Worm (Caenorhabditis elegans) whole organism, early embryonic: Measurements from ENCODE around the gene pxmp-4.

Source experiments
- B0310.2 ChIP-seq: sonication (generic microtip); optimal IDR thresholded peaks from 2 replicates; lab custom pipeline; 2016; ENCODE audit warnings: mild to moderate bottlenecking, missing genetic modification characterization, missing compliant biosample characterization
- F13C5.2 ChIP-seq: sonication (generic microtip); optimal IDR thresholded peaks from 2 replicates; lab custom pipeline; 2017; ENCODE audit warnings: mild to moderate bottlenecking, missing genetic modification characterization, inconsistent platforms, missing compliant biosample characterization
- aly-1 ChIP-seq: sonication (generic microtip); optimal IDR thresholded peaks from 2 replicates; lab custom pipeline; 2016; ENCODE audit warnings: missing genetic modification characterization, missing compliant biosample characterization
- ama-1 ChIP-seq: fragments of 150-350 bp; optimal IDR thresholded peaks from 2 replicates; lab custom pipeline; 2014
- ceh-13 ChIP-seq: fragments of 200-800 bp; sonication (Bioruptor generic); optimal IDR thresholded peaks from 2 replicates; lab custom pipeline; 2018; ENCODE audit warnings: mild to moderate bottlenecking, missing genetic modification characterization, missing compliant biosample characterization
- ceh-36 ChIP-seq: sonication (generic microtip); optimal IDR thresholded peaks from 2 replicates; lab custom pipeline; 2016; ENCODE audit warnings: missing genetic modification characterization, inconsistent platforms, missing compliant biosample characterization
- ets-7 ChIP-seq: sonication (generic microtip); optimal IDR thresholded peaks from 2 replicates; lab custom pipeline; 2016; ENCODE audit warnings: missing genotype, missing genetic modification characterization, missing compliant biosample characterization
- flt-1 ChIP-seq: fragments of 200-800 bp; sonication (Bioruptor generic); IDR thresholded peaks from 2 replicates; pipeline ENCODE4 v1.3.6; 2022; ENCODE audit warnings: missing genetic modification characterization, missing compliant biosample characterization
- hmbx-1 ChIP-seq: sonication (generic microtip); optimal IDR thresholded peaks from 2 replicates; lab custom pipeline; 2016; ENCODE audit warnings: mild to moderate bottlenecking, missing genetic modification characterization, missing compliant biosample characterization
- hmg-4 ChIP-seq: fragments of 200-800 bp; sonication (Bioruptor generic); optimal IDR thresholded peaks from 2 replicates; lab custom pipeline; 2018; ENCODE audit warnings: mild to moderate bottlenecking, missing genetic modification characterization, missing compliant biosample characterization
- hnd-1 ChIP-seq: sonication (generic microtip); optimal IDR thresholded peaks from 2 replicates; lab custom pipeline; 2016; ENCODE audit warnings: missing genetic modification characterization, missing compliant biosample characterization
- pes-1 ChIP-seq: fragments of 200-800 bp; sonication (Bioruptor generic); IDR thresholded peaks from 2 replicates; pipeline ENCODE4 v1.3.6; 2022; ENCODE audit warnings: missing genetic modification reagents, missing genetic modification characterization, missing compliant biosample characterization
- scrt-1 ChIP-seq: fragments of 200-800 bp; sonication (Bioruptor generic); IDR thresholded peaks from 2 replicates; pipeline ENCODE4 v1.3.6; 2022; ENCODE audit warnings: missing genetic modification characterization, missing compliant biosample characterization
- sea-1 ChIP-seq: fragments of 200-800 bp; sonication (Bioruptor generic); conservative IDR thresholded peaks from 2 replicates; pipeline ENCODE4 v1.3.6; 2022; ENCODE audit warnings: missing genetic modification characterization, missing compliant biosample characterization
- tbx-11 ChIP-seq: fragments of 200-800 bp; sonication (Bioruptor generic); IDR thresholded peaks from 2 replicates; pipeline ENCODE4 v1.3.6; 2022; ENCODE audit warnings: missing genetic modification characterization, missing compliant biosample characterization
- tbx-37 ChIP-seq: fragments of 200-800 bp; sonication (Bioruptor generic); conservative IDR thresholded peaks from 2 replicates; pipeline ENCODE4 v1.3.6; 2022; ENCODE audit warnings: missing genetic modification reagents, missing genetic modification characterization, missing compliant biosample characterization
- tra-4 ChIP-seq: sonication (generic microtip); optimal IDR thresholded peaks from 2 replicates; lab custom pipeline; 2017; ENCODE audit warnings: missing genetic modification characterization, missing compliant biosample characterization

The pxmp-4 gene

DNA sequence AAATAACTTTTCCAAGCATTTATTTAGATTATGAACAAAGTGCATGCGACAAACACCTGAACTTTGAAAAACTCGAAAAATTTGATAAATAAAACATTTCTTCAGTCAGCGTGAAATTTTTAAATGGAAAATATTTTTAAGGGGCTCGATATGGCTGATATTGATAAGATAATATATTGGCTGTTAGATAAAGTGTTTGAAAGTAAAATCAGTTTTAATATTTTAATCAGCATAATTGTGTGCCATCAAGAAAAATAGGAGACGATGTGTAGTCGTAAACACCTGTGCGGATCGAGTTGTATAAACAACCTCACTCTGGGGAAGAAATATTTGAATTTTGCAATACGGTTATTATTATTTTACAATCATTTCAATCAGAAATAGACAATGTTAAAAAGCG lies 17.3 kb downstream of the pxmp-4 start:
- no peak for TF ChIP-seq sea-1 (GFP tag; lab: Robert Waterston, UW)
- TF ChIP-seq ceh-36 (tag; lab: Kevin White, UChicago): no peak
- no peak for TF ChIP-seq hmbx-1 (tag; lab: Kevin White, UChicago)
- TF ChIP-seq F13C5.2: no peak
- TF ChIP-seq tra-4 (tag; lab: Kevin White, UChicago): no peak
- TF ChIP-seq B0310.2 (tag; lab: Kevin White, UChicago): no peak
- TF ChIP-seq scrt-1 (GFP tag; lab: Robert Waterston, UW): no peak
- TF ChIP-seq aly-1: no peak
- TF ChIP-seq flt-1 (GFP tag; lab: Robert Waterston, UW): no peak
- no peak for TF ChIP-seq hmg-4 (GFP tag; lab: Kevin White, UChicago)
- no peak for TF ChIP-seq pes-1 (GFP tag; lab: Robert Waterston, UW)
- no peak for TF ChIP-seq ets-7
- no peak for TF ChIP-seq hnd-1 (tag; lab: Kevin White, UChicago)
- no peak for TF ChIP-seq tbx-37 (GFP tag; lab: Robert Waterston, UW)
- no peak for TF ChIP-seq ama-1 (lab: Kevin White, UChicago)
- no peak for TF ChIP-seq tbx-11 (GFP tag; lab: Robert Waterston, UW)
- TF ChIP-seq ceh-13 (GFP tag; lab: Kevin White, UChicago): no peak

DNA sequence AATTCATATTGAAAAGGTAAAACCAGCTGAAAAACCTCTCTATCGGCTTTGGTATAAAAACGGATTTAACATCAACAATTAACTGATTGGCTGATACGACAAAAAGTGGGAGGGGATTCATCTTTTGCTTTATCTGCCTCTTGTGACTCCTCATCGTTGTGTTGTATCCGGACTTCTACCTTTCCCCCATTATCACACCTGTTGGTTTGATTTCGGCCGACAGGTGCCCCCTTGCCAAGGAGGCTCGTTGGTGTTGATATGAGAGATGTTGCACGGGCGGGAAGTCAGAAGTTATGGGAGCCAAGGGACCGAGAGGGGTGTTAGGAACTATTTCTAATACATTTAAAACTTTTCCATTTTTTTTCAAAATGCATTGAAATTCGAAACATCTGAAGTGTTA lies 22.5 kb downstream of the pxmp-4 start:
- TF ChIP-seq F13C5.2: no peak
- no peak for TF ChIP-seq aly-1

DNA sequence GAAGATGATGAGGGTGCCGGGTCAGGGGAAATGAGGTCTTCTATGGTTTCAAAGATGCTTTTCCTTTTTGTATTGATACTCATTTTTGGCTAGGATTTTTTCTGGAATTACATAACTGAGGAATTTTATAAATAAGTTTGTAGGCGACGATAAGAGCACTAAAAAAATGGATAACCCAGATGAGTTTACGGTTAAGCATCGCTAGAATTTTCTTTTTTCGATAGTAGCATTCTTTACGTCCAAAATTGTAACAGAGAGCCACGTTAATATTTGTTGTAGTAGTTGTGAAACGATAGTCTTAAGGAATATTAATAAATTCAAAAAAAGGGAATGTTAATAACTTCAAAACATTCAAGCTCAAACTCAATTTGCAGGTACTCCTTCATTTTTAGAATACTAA lies 23.4 kb downstream of the pxmp-4 start, which contains the start of gene snai-1:
Gene snai-1, minus strand, starts transcription at position 101 of the 400 bp plus-strand sequence.
- TF ChIP-seq B0310.2 (tag; lab: Kevin White, UChicago) (no peak), pes-1 (GFP tag; lab: Robert Waterston, UW) (no peak), scrt-1 (GFP tag; lab: Robert Waterston, UW) (no peak), sea-1 (GFP tag; lab: Robert Waterston, UW) (no peak), F13C5.2 (no peak), hmbx-1 (tag; lab: Kevin White, UChicago) (no peak), hnd-1 (tag; lab: Kevin White, UChicago) (no peak), aly-1 (no peak), tra-4 (tag; lab: Kevin White, UChicago) (no peak), ama-1 (lab: Kevin White, UChicago) (no peak)

- TF ChIP-seq ceh-36 (tag; lab: Kevin White, UChicago): no peak
- TF ChIP-seq tra-4 (tag; lab: Kevin White, UChicago): no peak
- TF ChIP-seq ama-1 (lab: Kevin White, UChicago): no peak
- no peak for TF ChIP-seq scrt-1 (GFP tag; lab: Robert Waterston, UW)
These were observed 27.5 kb downstream of the pxmp-4 start for ce11 chrIV:309526-309925.

DNA sequence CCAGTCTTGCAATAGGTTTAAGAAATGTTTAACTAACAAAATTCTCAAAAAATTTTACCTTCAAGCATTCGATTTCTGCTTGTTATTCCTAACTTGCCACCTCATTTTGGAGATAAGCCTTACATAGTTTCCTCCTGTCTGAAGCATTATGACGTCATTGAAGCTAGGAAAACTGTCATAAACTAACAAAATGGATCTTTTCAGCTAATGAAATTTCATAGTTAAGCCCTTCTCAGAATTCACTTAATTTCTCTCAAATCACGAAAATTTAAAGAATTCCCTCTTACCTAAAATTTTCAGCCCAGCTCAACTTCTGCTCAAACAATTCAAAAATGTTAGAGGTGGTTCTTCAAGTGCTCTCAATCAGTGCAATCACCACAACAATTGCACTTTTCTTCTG lies 29.8 kb downstream of the pxmp-4 start, which contains the start of gene swt-1:
Gene swt-1, plus strand, starts transcription at position 301 of the 400 bp plus-strand sequence.
- TF ChIP-seq flt-1 (GFP tag; lab: Robert Waterston, UW) (no peak), tra-4 (tag; lab: Kevin White, UChicago) (no peak), ceh-13 (GFP tag; lab: Kevin White, UChicago) (no peak), hmg-4 (GFP tag; lab: Kevin White, UChicago) (no peak), ets-7 (no peak), F13C5.2 (no peak)

- TF ChIP-seq sea-1 (GFP tag; lab: Robert Waterston, UW) (no peak), F13C5.2 (no peak), ceh-13 (GFP tag; lab: Kevin White, UChicago) (no peak), ets-7 (no peak), ama-1 (lab: Kevin White, UChicago) (no peak), B0310.2 (tag; lab: Kevin White, UChicago) (no peak), scrt-1 (GFP tag; lab: Robert Waterston, UW) (no peak), tra-4 (tag; lab: Kevin White, UChicago) (no peak), tbx-11 (GFP tag; lab: Robert Waterston, UW) (no peak), ceh-36 (tag; lab: Kevin White, UChicago) (no peak), hmg-4 (GFP tag; lab: Kevin White, UChicago) (no peak), pes-1 (GFP tag; lab: Robert Waterston, UW) (no peak), aly-1 (no peak), hnd-1 (tag; lab: Kevin White, UChicago) (no peak), flt-1 (GFP tag; lab: Robert Waterston, UW) (no peak), tbx-37 (GFP tag; lab: Robert Waterston, UW) (no peak), hmbx-1 (tag; lab: Kevin White, UChicago) (no peak)
These were observed 30.4 kb downstream of the pxmp-4 start for ce11 chrIV:306572-306971.

DNA sequence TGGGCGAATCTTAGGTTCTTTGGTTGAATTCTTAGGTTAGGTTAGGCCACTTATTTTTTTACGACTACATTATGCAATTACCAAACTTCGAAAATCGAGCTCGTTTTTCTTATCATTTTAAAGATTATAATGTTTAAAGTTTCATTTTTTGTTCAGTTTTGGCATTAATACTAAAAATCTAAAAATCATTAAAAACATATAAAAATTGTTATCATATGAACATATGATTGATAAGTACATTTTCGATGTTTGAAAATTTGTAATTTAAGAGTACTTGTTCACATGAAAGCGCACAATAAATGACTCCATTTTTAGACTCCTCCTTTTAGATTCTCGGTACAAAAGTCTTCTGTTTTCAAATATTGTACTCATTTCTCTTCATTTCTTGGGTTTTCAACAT lies 31.9 kb downstream of the pxmp-4 start:
- TF ChIP-seq ama-1 (lab: Kevin White, UChicago) (no peak), scrt-1 (GFP tag; lab: Robert Waterston, UW) (no peak), ceh-36 (tag; lab: Kevin White, UChicago) (no peak), B0310.2 (tag; lab: Kevin White, UChicago) (no peak), hmbx-1 (tag; lab: Kevin White, UChicago) (no peak), aly-1 (no peak), tbx-37 (GFP tag; lab: Robert Waterston, UW) (no peak), pes-1 (GFP tag; lab: Robert Waterston, UW) (no peak), tbx-11 (GFP tag; lab: Robert Waterston, UW) (no peak), hmg-4 (GFP tag; lab: Kevin White, UChicago) (no peak), hnd-1 (tag; lab: Kevin White, UChicago) (no peak), ets-7 (no peak), sea-1 (GFP tag; lab: Robert Waterston, UW) (no peak), flt-1 (GFP tag; lab: Robert Waterston, UW) (no peak), ceh-13 (GFP tag; lab: Kevin White, UChicago) (no peak), tra-4 (tag; lab: Kevin White, UChicago) (no peak), F13C5.2 (no peak)
